Fruit fly (Drosophila melanogaster): Measurements from ENCODE around the gene ais.
A peak's percentile ranks its signal among the peaks of the same experiment; 100 is the strongest.

Gene ais

dm6 chr3L:17802107-17802506 is 2.4 kb downstream of the ais start, which contains the start of gene NUCB1 (continued):
- TF ChIP-seq zf30C (GFP tag; optimal IDR thresholded peaks at IDR 0.05) (no peak), HLHmδ (GFP tag; optimal IDR thresholded peaks at IDR 0.05) (no peak), bsh (GFP tag; optimal IDR thresholded peaks at IDR 0.05) (peak in 1 of 2 experiments; percentile 32), gcm (GFP tag; optimal IDR thresholded peaks at IDR 0.05) (no peak), Chrac-16 (GFP tag; optimal IDR thresholded peaks at IDR 0.05) (peak; percentile 7), Bgb (GFP tag; IDR thresholded peaks at IDR 0.05; ENCODE audit: partially characterized antibody) (peak; percentile 37; the same call in 1 of the 2 replicates), Dref (GFP tag; IDR thresholded peaks at IDR 0.05) (peak; percentile 38), CG17829 (tag; optimal IDR thresholded peaks at IDR 0.05) (peak; percentile 46), hb (GFP tag; IDR thresholded peaks at IDR 0.05; ENCODE audit: partially characterized antibody) (no peak), sens-2 (GFP tag; IDR thresholded peaks at IDR 0.05) (no peak), Lpt (GFP tag; optimal IDR thresholded peaks at IDR 0.05) (no peak), Ravus (GFP tag; IDR thresholded peaks at IDR 0.05) (no peak), maf-S (GFP tag; optimal IDR thresholded peaks at IDR 0.05) (no peak), CG5180 (GFP tag; optimal IDR thresholded peaks at IDR 0.05) (no peak), CG9817 (tag; optimal IDR thresholded peaks at IDR 0.05) (no peak), Sry-δ (GFP tag; optimal IDR thresholded peaks at IDR 0.05) (peak; percentile 41), CG30403 (GFP tag; optimal IDR thresholded peaks at IDR 0.05) (peak; percentile 29), ems (GFP tag; optimal IDR thresholded peaks at IDR 0.05) (peak; percentile 30), prd (optimal IDR thresholded peaks at IDR 0.05) (no peak), prd (GFP tag; IDR thresholded peaks at IDR 0.05) (no peak), abd-A (tag; optimal IDR thresholded peaks at IDR 0.05) (no peak), Pdp1 (GFP tag; optimal IDR thresholded peaks at IDR 0.05) (no peak), dysf (GFP tag; IDR thresholded peaks at IDR 0.05) (0 out of 3 replicates have a peak, but pooled peaks have one; percentile 33), Mad (GFP tag; optimal IDR thresholded peaks at IDR 0.05) (peak; percentile 12), Hsf (GFP tag; optimal IDR thresholded peaks at IDR 0.05) (peak; percentile 37), hkb (optimal IDR thresholded peaks at IDR 0.05) (no peak), hkb (GFP tag; IDR thresholded peaks at IDR 0.05) (peak; percentile 36; the same call in 1 of the 2 replicates), CG30020 (tag; optimal IDR thresholded peaks at IDR 0.05) (peak; percentile 29), Dp (GFP tag; optimal IDR thresholded peaks at IDR 0.05) (peak; percentile 45), ab (GFP tag; optimal IDR thresholded peaks at IDR 0.05) (no peak), sr (GFP tag; IDR thresholded peaks at IDR 0.05) (no peak), CG5245 (GFP tag; optimal IDR thresholded peaks at IDR 0.05) (no peak), ind (GFP tag; optimal IDR thresholded peaks at IDR 0.05) (peak; percentile 40), trem (tag; optimal IDR thresholded peaks at IDR 0.05) (peak; percentile 82), ara (GFP tag; IDR thresholded peaks at IDR 0.05) (peak; percentile 54), vnd (GFP tag; IDR thresholded peaks at IDR 0.05; ENCODE audit: partially characterized antibody) (no peak), ranshi (GFP tag; IDR thresholded peaks at IDR 0.05) (0 out of 2 replicates have a peak, but pooled peaks have one; percentile 14), CkIIα-i1 (GFP tag; IDR thresholded peaks at IDR 0.05) (no peak), CG34376 (GFP tag; optimal IDR thresholded peaks at IDR 0.05) (no peak), CG7372 (GFP tag; IDR thresholded peaks at IDR 0.05) (no peak), CG12942 (GFP tag; optimal IDR thresholded peaks at IDR 0.05) (no peak), Dfd (GFP tag; optimal IDR thresholded peaks at IDR 0.05) (no peak), CG15696 (tag; optimal IDR thresholded peaks at IDR 0.05) (peak; percentile 0), az2 (GFP tag; optimal IDR thresholded peaks at IDR 0.05) (no peak), CG15269 (tag; optimal IDR thresholded peaks at IDR 0.05) (no peak), crc (GFP tag; optimal IDR thresholded peaks at IDR 0.05) (no peak), Ada2b (GFP tag; IDR thresholded peaks at IDR 0.05) (no peak), HmgZ (tag; optimal IDR thresholded peaks at IDR 0.05) (peak; percentile 83), NK7.1 (GFP tag; optimal IDR thresholded peaks at IDR 0.05) (no peak), al (GFP tag; IDR thresholded peaks at IDR 0.05) (no peak), Ptx1 (GFP tag; IDR thresholded peaks at IDR 0.05) (peak; percentile 38), p53 (GFP tag; optimal IDR thresholded peaks at IDR 0.05) (no peak)

Data from whole organism, embryonic.